Fruit fly (Drosophila melanogaster) whole organism, pupa: ENCODE results near the gene eca.

Experiments
- CG13204 ChIP-seq: fragments of 200-800 bp; sonication (Bioruptor generic); optimal IDR thresholded peaks from 2 replicates; lab custom pipeline; 2018; ENCODE audit warnings: missing biosample characterization, mild to moderate bottlenecking, missing genetic modification characterization, moderate library complexity
- CG8301 ChIP-seq: fragments of 200-800 bp; sonication (Bioruptor generic); optimal IDR thresholded peaks from 2 replicates; lab custom pipeline; 2018; ENCODE audit warnings: missing biosample characterization, mild to moderate bottlenecking, missing genetic modification characterization
- Snoo ChIP-seq: fragments of 200-800 bp; sonication (Bioruptor generic); optimal IDR thresholded peaks from 3 replicates; lab custom pipeline; 2017; ENCODE audit warnings: missing biosample characterization, mild to moderate bottlenecking, missing genetic modification characterization, inconsistent platforms

dm6 chr3R:9637361-9637760, 47.9 kb downstream of the eca start, which contains the start of gene Scm:
- TF ChIP-seq CG8301, result no peak
- TF ChIP-seq CG13204 (GFP tag; lab: Kevin White, UChicago), result no peak
- TF ChIP-seq Snoo (tag; lab: Kevin White, UChicago), result no peak
